Worm (Caenorhabditis elegans) whole organism, L4 larva: ENCODE results near the gene npp-27.

Source experiments
- ama-1 ChIP-seq: fragments of 150-350 bp; optimal IDR thresholded peaks from 2 replicates; lab custom pipeline; 2014; ENCODE audit warnings: inconsistent platforms, mixed read lengths
- mep-1 ChIP-seq: fragments of 150-350 bp; sonication (generic microtip); optimal IDR thresholded peaks from 3 replicates; lab custom pipeline; 2014; ENCODE audit warnings: missing biosample characterization, missing genetic modification characterization
- nhr-25 ChIP-seq: sonication (generic microtip); optimal IDR thresholded peaks from 2 replicates; lab custom pipeline; 2017; ENCODE audit warnings: missing genetic modification characterization, mild to moderate bottlenecking, missing compliant biosample characterization, antibody characterized with exemption, moderate library complexity, borderline replicate concordance; ENCODE audit not compliant: insufficient read depth

ce11 chrIV:7910197-7910735 lies at the start of gene npp-27, which contains the start of gene ntl-4:
- peak; percentile 4 for TF ChIP-seq mep-1 (tag; lab: Kevin White, UChicago)
- no peak for TF ChIP-seq ama-1 (lab: Kevin White, UChicago)
- no peak for TF ChIP-seq nhr-25
